Fruit fly (Drosophila melanogaster) whole organism: ENCODE results near the gene CG31279.

Experiments
- CG8478 ChIP-seq: fragments of >200 bp; optimal IDR thresholded peaks from 2 replicates; lab custom pipeline; 2018; ENCODE audit warnings: inconsistent platforms
- Dll ChIP-seq: fragments of >200 bp; optimal IDR thresholded peaks from 2 replicates; lab custom pipeline; 2017
- EcR ChIP-seq, 2 experiments: fragments of >200 bp; optimal IDR thresholded peaks; 2 replicates each; lab custom pipeline; 2017; ENCODE audit warnings: missing biosample characterization in 2 of 2, missing genetic modification characterization in 2 of 2, missing genetic modification reagents in 2 of 2
- pan ChIP-seq: fragments of >200 bp; optimal IDR thresholded peaks from 2 replicates; lab custom pipeline; 2017
- psq ChIP-seq: fragments of >200 bp; optimal IDR thresholded peaks from 2 replicates; lab custom pipeline; 2017
- usp ChIP-seq: fragments of >200 bp; optimal IDR thresholded peaks from 2 replicates; lab custom pipeline; 2017; ENCODE audit warnings: missing biosample characterization, missing genetic modification characterization, mixed read lengths

Gene CG31279

dm6 chr3R:16416508-16416907, 14.0 kb upstream of the CG31279 start:
- TF ChIP-seq usp (GFP tag; lab: Kevin White, UChicago) (no peak), psq (lab: Kevin White, UChicago) (no peak), EcR (GFP tag; optimal IDR thresholded peaks at IDR 0.05; lab: Kevin White, UChicago) (no peak), Dll (no peak), CG8478 (lab: Kevin White, UChicago) (no peak), pan (lab: Kevin White, UChicago) (no peak)

- TF ChIP-seq usp (GFP tag; lab: Kevin White, UChicago), result no peak
- TF ChIP-seq pan (lab: Kevin White, UChicago), result no peak
- no peak for TF ChIP-seq EcR (GFP tag; optimal IDR thresholded peaks at IDR 0.05; lab: Kevin White, UChicago)
- TF ChIP-seq Dll, result no peak
- no peak for TF ChIP-seq CG8478 (lab: Kevin White, UChicago)
- no peak for TF ChIP-seq psq (lab: Kevin White, UChicago)
Observed at dm6 chr3R:16423323-16423722, 7.2 kb upstream of the CG31279 start.

dm6 chr3R:16427520-16427919, 3.0 kb upstream of the CG31279 start:
- TF ChIP-seq psq (lab: Kevin White, UChicago), result no peak
- no peak for TF ChIP-seq pan (lab: Kevin White, UChicago)
- TF ChIP-seq usp (GFP tag; lab: Kevin White, UChicago), result no peak
- no peak for TF ChIP-seq Dll
- no peak for TF ChIP-seq CG8478 (lab: Kevin White, UChicago)
- TF ChIP-seq EcR (GFP tag; optimal IDR thresholded peaks at IDR 0.05; lab: Kevin White, UChicago), result no peak

dm6 chr3R:16431707-16432106, 1.2 kb downstream of the CG31279 start:
- TF ChIP-seq CG8478 (lab: Kevin White, UChicago) (no peak), EcR (GFP tag; optimal IDR thresholded peaks at IDR 0.05; lab: Kevin White, UChicago) (no peak), Dll (no peak), pan (lab: Kevin White, UChicago) (no peak), usp (GFP tag; lab: Kevin White, UChicago) (no peak), psq (lab: Kevin White, UChicago) (no peak)

dm6 chr3R:16432665-16433065, 2.2 kb downstream of the CG31279 start, which contains the start of gene Fntb:
Gene Fntb, plus strand, starts transcription at chr3R:16432998.
- TF ChIP-seq usp (GFP tag; lab: Kevin White, UChicago) (no peak), Dll (no peak), CG8478 (lab: Kevin White, UChicago) (no peak), psq (lab: Kevin White, UChicago) (no peak), pan (lab: Kevin White, UChicago) (no peak), EcR (GFP tag; optimal IDR thresholded peaks at IDR 0.05; lab: Kevin White, UChicago) (no peak)

dm6 chr3R:16434599-16434998, 4.1 kb downstream of the CG31279 start, which contains the start of gene CG14881:
Gene CG14881, plus strand, starts transcription at chr3R:16434899.
- TF ChIP-seq usp (GFP tag; lab: Kevin White, UChicago) (no peak), CG8478 (lab: Kevin White, UChicago) (no peak), psq (lab: Kevin White, UChicago) (no peak), pan (lab: Kevin White, UChicago) (no peak), Dll (no peak)

dm6 chr3R:16436374-16437037, 6.0 kb downstream of the CG31279 start, which contains the start of gene mRpS33:
Gene mRpS33, minus strand, starts transcription at chr3R:16436597.
- no peak for TF ChIP-seq CG8478 (lab: Kevin White, UChicago)
- TF ChIP-seq usp (GFP tag; lab: Kevin White, UChicago), result no peak
- TF ChIP-seq psq (lab: Kevin White, UChicago), result no peak
- no peak for TF ChIP-seq Dll
- TF ChIP-seq pan (lab: Kevin White, UChicago), result no peak
- no peak for TF ChIP-seq EcR (GFP tag; optimal IDR thresholded peaks at IDR 0.05; lab: Kevin White, UChicago)

dm6 chr3R:16441367-16441923, 11.0 kb downstream of the CG31279 start, which contains the start of gene ema:
Gene ema, minus strand, starts transcription at chr3R:16441661.
- TF ChIP-seq psq (lab: Kevin White, UChicago) (no peak), Dll (no peak), pan (lab: Kevin White, UChicago) (no peak), CG8478 (lab: Kevin White, UChicago) (no peak), usp (GFP tag; lab: Kevin White, UChicago) (no peak), EcR (GFP tag; optimal IDR thresholded peaks at IDR 0.05; lab: Kevin White, UChicago) (no peak)

dm6 chr3R:16442937-16443336, 12.5 kb downstream of the CG31279 start, which contains the start of the genes Ttc1 and CG14882:
Gene Ttc1, minus strand, starts transcription at chr3R:16443007.
Gene CG14882, plus strand, starts transcription at chr3R:16443207.
- TF ChIP-seq EcR (GFP tag; optimal IDR thresholded peaks at IDR 0.05; lab: Kevin White, UChicago), result no peak
- TF ChIP-seq psq (lab: Kevin White, UChicago), result no peak
- TF ChIP-seq CG8478 (lab: Kevin White, UChicago), result no peak

dm6 chr3R:16446836-16447235, 16.4 kb downstream of the CG31279 start:
- TF ChIP-seq psq (lab: Kevin White, UChicago) (no peak), usp (GFP tag; lab: Kevin White, UChicago) (no peak), Dll (no peak), CG8478 (lab: Kevin White, UChicago) (no peak), EcR (GFP tag; optimal IDR thresholded peaks at IDR 0.05; lab: Kevin White, UChicago) (no peak), pan (lab: Kevin White, UChicago) (no peak)

- TF ChIP-seq psq (lab: Kevin White, UChicago), result no peak
- no peak for TF ChIP-seq Dll
- TF ChIP-seq pan (lab: Kevin White, UChicago), result no peak
- no peak for TF ChIP-seq CG8478 (lab: Kevin White, UChicago)
- no peak for TF ChIP-seq EcR (GFP tag; optimal IDR thresholded peaks at IDR 0.05; lab: Kevin White, UChicago)
- no peak for TF ChIP-seq usp (GFP tag; lab: Kevin White, UChicago)
Observed at dm6 chr3R:16447448-16448045, 17.1 kb downstream of the CG31279 start.
